Worm (Caenorhabditis elegans): ENCODE measurements around the gene lin-37.

Gene lin-37

ce11 chrIII:7095156-7095555 lies 22.8 kb upstream of the lin-37 start, which contains the start of gene nhr-9 (continued):
- TF ChIP-seq efl-1 (optimal IDR thresholded peaks at IDR 0.05) (no peak), efl-1 (GFP tag; optimal IDR thresholded peaks at IDR 0.05 in 1 of 2) (no peak), lin-15B (tag; optimal IDR thresholded peaks at IDR 0.05) (no peak), egl-27 (tag; optimal IDR thresholded peaks at IDR 0.05) (no peak), snpc-4 (tag; optimal IDR thresholded peaks at IDR 0.05) (no peak), mef-2 (tag; optimal IDR thresholded peaks at IDR 0.05) (no peak), dpl-1 (GFP tag; optimal IDR thresholded peaks at IDR 0.05) (no peak), nhr-28 (tag; optimal IDR thresholded peaks at IDR 0.05) (no peak), nhr-71 (tag; optimal IDR thresholded peaks at IDR 0.05) (peak; percentile 50), unc-86 (tag; optimal IDR thresholded peaks at IDR 0.05) (no peak), isw-1 (GFP tag; IDR thresholded peaks at IDR 0.05) (no peak), hlh-4 (tag; optimal IDR thresholded peaks at IDR 0.05) (no peak), ceh-63 (GFP tag; optimal IDR thresholded peaks at IDR 0.05) (no peak)

DNA sequence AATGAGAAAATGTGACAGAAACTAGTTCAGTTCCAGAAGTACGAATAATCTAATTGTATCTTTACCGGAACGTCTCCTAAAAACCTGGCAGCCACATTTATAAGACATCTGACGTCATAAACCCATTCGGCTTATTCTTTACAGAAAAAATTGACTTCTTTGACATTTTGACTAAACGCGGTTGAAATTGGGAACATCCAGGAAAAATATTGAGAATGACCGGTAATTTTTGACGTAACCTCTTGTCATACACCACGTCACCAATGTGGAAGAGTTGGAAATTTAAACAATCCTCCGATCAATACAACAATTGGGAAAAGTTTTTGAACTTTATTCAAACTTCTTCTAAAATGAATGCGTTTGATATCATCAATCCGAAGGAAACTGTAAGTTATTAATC lies 18.7 kb upstream of the lin-37 start, which contains the start of gene ZK418.2:
Gene ZK418.2 (plus strand): TSS at position 301 of the 400 bp plus-strand sequence.
- TF ChIP-seq alr-1 (tag; optimal IDR thresholded peaks at IDR 0.05; ENCODE audit: borderline replicate concordance) (no peak), nhr-85 (tag) (no peak), egl-27 (tag; optimal IDR thresholded peaks at IDR 0.05) (no peak), sox-4 (tag; optimal IDR thresholded peaks at IDR 0.05) (no peak), F16B12.6 (tag; optimal IDR thresholded peaks at IDR 0.05) (no peak), efl-1 (optimal IDR thresholded peaks at IDR 0.05) (no peak), efl-1 (GFP tag; optimal IDR thresholded peaks at IDR 0.05 in 1 of 2) (no peak), lin-14 (GFP tag; optimal IDR thresholded peaks at IDR 0.05) (no peak), snu-23 (GFP tag; optimal IDR thresholded peaks at IDR 0.05) (no peak), fkh-10 (GFP tag; optimal IDR thresholded peaks at IDR 0.05) (no peak), dpl-1 (GFP tag; optimal IDR thresholded peaks at IDR 0.05) (no peak), lin-13 (GFP tag; optimal IDR thresholded peaks at IDR 0.05) (no peak), pag-3 (tag; optimal IDR thresholded peaks at IDR 0.05; ENCODE audit: borderline replicate concordance, insufficient read depth) (no peak), hlh-17 (GFP tag; optimal IDR thresholded peaks at IDR 0.05; ENCODE audit: borderline replicate concordance) (no peak), ceh-63 (GFP tag; optimal IDR thresholded peaks at IDR 0.05) (no peak), nhr-71 (tag; optimal IDR thresholded peaks at IDR 0.05) (no peak), irx-1 (tag; optimal IDR thresholded peaks at IDR 0.05) (no peak), tlp-1 (tag; optimal IDR thresholded peaks at IDR 0.05) (no peak), ceh-88 (GFP tag; IDR thresholded peaks at IDR 0.05) (no peak)

- TF ChIP-seq efl-1 (optimal IDR thresholded peaks at IDR 0.05) = no peak
- peak in 1 of 2 experiments; percentile 45 for TF ChIP-seq efl-1 (GFP tag; optimal IDR thresholded peaks at IDR 0.05 in 1 of 2)
- no peak for TF ChIP-seq nhr-90 (tag; optimal IDR thresholded peaks at IDR 0.05; ENCODE audit: poor library complexity)
- TF ChIP-seq pax-3 (tag; optimal IDR thresholded peaks at IDR 0.05) = peak; percentile 45
- peak; percentile 68 for TF ChIP-seq sox-4 (tag; optimal IDR thresholded peaks at IDR 0.05)
- TF ChIP-seq fkh-8 (tag; optimal IDR thresholded peaks at IDR 0.05) = peak; percentile 91
- TF ChIP-seq nhr-71 (tag; optimal IDR thresholded peaks at IDR 0.05) = peak; percentile 65
- TF ChIP-seq vab-15 (tag; optimal IDR thresholded peaks at IDR 0.05) = no peak
- TF ChIP-seq lsy-2 (tag; optimal IDR thresholded peaks at IDR 0.05) = peak in 1 of 2 experiments; percentile 21
- TF ChIP-seq aha-1 (tag; optimal IDR thresholded peaks at IDR 0.05) = no peak
- TF ChIP-seq nhr-47 (tag; optimal IDR thresholded peaks at IDR 0.05) = peak; percentile 67
- TF ChIP-seq xbp-1 (tag; optimal IDR thresholded peaks at IDR 0.05) = no peak
- TF ChIP-seq swsn-7 (tag; optimal IDR thresholded peaks at IDR 0.05) = peak; percentile 35
- no peak for TF ChIP-seq ceh-82 (tag; optimal IDR thresholded peaks at IDR 0.05)
- TF ChIP-seq dsc-1 (tag; optimal IDR thresholded peaks at IDR 0.05) = peak; percentile 97
- peak; percentile 24 for TF ChIP-seq nhr-20 (tag; optimal IDR thresholded peaks at IDR 0.05)
These were observed 18.2 kb upstream of the lin-37 start, which contains the start of gene ZK418.10 for ce11 chrIII:7090545-7090944. ZK418.10 (minus strand) TSS chrIII:7090692.
